Fruit fly (Drosophila melanogaster) Kc167 (cell line): ENCODE results near the gene Ssdp.

Experiments used
- Myc ChIP-seq: fragments of >200 bp; optimal IDR thresholded peaks from 2 replicates; lab custom pipeline; 2017; ENCODE audit warnings: missing external identifiers
- h ChIP-seq: fragments of >200 bp; optimal IDR thresholded peaks from 3 replicates; lab custom pipeline; 2018; ENCODE audit warnings: missing external identifiers
- insv ChIP-seq: fragments of >200 bp; optimal IDR thresholded peaks from 3 replicates; lab custom pipeline; 2018; ENCODE audit warnings: missing external identifiers
- psq ChIP-seq: fragments of >200 bp; optimal IDR thresholded peaks from 2 replicates; lab custom pipeline; 2017; ENCODE audit warnings: missing external identifiers
- ttk ChIP-seq: sonication (Bioruptor generic); optimal IDR thresholded peaks from 2 replicates; lab custom pipeline; 2017; ENCODE audit warnings: missing external identifiers

dm6 chr3R:18244171-18245043, 45.0 kb upstream of the Ssdp start:
- TF ChIP-seq insv (lab: Kevin White, UChicago) (no peak), Myc (lab: Kevin White, UChicago) (no peak), psq (lab: Kevin White, UChicago) (no peak), h (lab: Kevin White, UChicago) (no peak), ttk (no peak)
